Fruit fly (Drosophila melanogaster) S2 (cell line): ENCODE measurements around the gene RhoGEF64C.

Experiments
- CG8478 ChIP-seq: fragments of >200 bp; optimal IDR thresholded peaks from 2 replicates; lab custom pipeline; 2018
- CTCF ChIP-seq, 2 experiments: fragments of >200 bp; optimal IDR thresholded peaks; 2 replicates each; lab custom pipeline; 2018

The RhoGEF64C gene

dm6 chr3L:4840039-4840939 lies 147.7 kb downstream of the RhoGEF64C start, which contains the start of gene CG13707:
Gene CG13707 (minus strand): TSS chr3L:4840108.
- TF ChIP-seq CG8478 (lab: Kevin White, UChicago) (no peak), CTCF (optimal IDR thresholded peaks at IDR 0.05; lab: Kevin White, UChicago) (peak; percentile 55 to 77)

DNA sequence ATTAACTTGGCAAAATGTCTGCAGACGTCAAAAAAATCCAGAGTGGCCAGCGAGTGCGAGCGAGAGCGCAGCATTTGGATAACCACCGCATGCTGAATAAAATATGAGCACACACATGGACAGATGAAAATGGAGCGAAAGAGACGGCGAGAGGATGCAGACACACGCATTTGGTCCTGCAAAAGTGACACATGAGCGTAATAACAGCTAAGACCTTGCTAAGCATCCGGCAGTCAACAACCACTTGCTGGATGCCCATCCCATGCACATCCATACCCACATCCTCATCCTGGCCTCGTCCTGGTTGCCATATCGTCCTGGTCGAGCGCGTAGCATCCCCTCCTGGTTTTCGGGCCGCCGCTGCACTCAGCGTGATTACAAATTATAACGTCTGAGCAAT lies 150.1 kb downstream of the RhoGEF64C start:
- no peak for TF ChIP-seq CG8478 (lab: Kevin White, UChicago)
- no peak for TF ChIP-seq CTCF (optimal IDR thresholded peaks at IDR 0.05; lab: Kevin White, UChicago)

dm6 chr3L:4843428-4843827 lies 150.8 kb downstream of the RhoGEF64C start:
- TF ChIP-seq CTCF (optimal IDR thresholded peaks at IDR 0.05; lab: Kevin White, UChicago) (no peak), CG8478 (lab: Kevin White, UChicago) (no peak)

DNA sequence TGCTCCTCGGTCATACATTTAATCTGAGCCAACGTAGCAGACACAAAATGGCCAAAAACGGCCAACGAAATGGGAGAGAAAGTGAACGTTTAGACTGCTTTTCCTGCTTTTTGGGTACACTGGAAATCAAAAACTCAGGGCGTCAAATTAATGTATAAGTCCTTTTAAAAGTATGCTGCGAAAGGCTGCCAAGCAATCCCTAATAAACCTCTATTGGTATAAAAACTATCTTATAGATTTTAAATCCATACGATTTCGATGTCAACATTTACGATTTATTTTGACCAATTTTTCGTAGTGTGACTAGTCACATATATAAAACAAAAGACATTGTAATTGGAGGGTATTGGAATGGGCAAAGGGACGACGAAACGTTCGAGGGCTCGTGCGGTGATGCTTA lies 152.2 kb downstream of the RhoGEF64C start:
- TF ChIP-seq CG8478 (lab: Kevin White, UChicago) = no peak
- no peak for TF ChIP-seq CTCF (optimal IDR thresholded peaks at IDR 0.05; lab: Kevin White, UChicago)
